Worm (Caenorhabditis elegans) whole organism, mixed stage, embryonic: Measurements from ENCODE around the gene srsx-19.

Experiments
- ceh-39 ChIP-seq: fragments of 150-350 bp; optimal IDR thresholded peaks from 2 replicates; lab custom pipeline; 2014; ENCODE audit warnings: missing biosample characterization, missing genetic modification characterization
- ces-1 ChIP-seq: fragments of 150-350 bp; optimal IDR thresholded peaks from 2 replicates; lab custom pipeline; 2014; ENCODE audit warnings: missing biosample characterization, missing genetic modification reagents, missing genetic modification characterization
- elt-3 ChIP-seq: fragments of 150-350 bp; optimal IDR thresholded peaks from 2 replicates; lab custom pipeline; 2014; ENCODE audit warnings: missing biosample characterization, missing genetic modification characterization
- hlh-1 ChIP-seq: fragments of 150-350 bp; optimal IDR thresholded peaks from 2 replicates; lab custom pipeline; 2014; ENCODE audit warnings: missing biosample characterization, missing genetic modification reagents, missing genetic modification characterization
- lin-13 ChIP-seq: fragments of 150-350 bp; optimal IDR thresholded peaks from 2 replicates; lab custom pipeline; 2014; ENCODE audit warnings: missing biosample characterization, missing genetic modification characterization
- lsy-2 ChIP-seq: fragments of 150-350 bp; optimal IDR thresholded peaks from 2 replicates; lab custom pipeline; 2014; ENCODE audit warnings: missing biosample characterization, missing genetic modification characterization
- mls-2 ChIP-seq: sonication (generic microtip); optimal IDR thresholded peaks from 2 replicates; lab custom pipeline; 2016; ENCODE audit warnings: mild to moderate bottlenecking, missing genetic modification characterization, moderate library complexity, missing compliant biosample characterization
- nhr-237 ChIP-seq: fragments of 150-350 bp; optimal IDR thresholded peaks from 2 replicates; lab custom pipeline; 2014; ENCODE audit warnings: missing biosample characterization, missing genetic modification characterization
- snpc-4 ChIP-seq: fragments of 150-350 bp; optimal IDR thresholded peaks from 2 replicates; lab custom pipeline; 2014; ENCODE audit warnings: missing biosample characterization, missing genetic modification characterization
- unc-62 ChIP-seq: fragments of 150-350 bp; optimal IDR thresholded peaks from 2 replicates; lab custom pipeline; 2014; ENCODE audit warnings: missing biosample characterization, missing genetic modification reagents, missing genetic modification characterization
- ztf-11 ChIP-seq: fragments of 150-350 bp; optimal IDR thresholded peaks from 2 replicates; lab custom pipeline; 2014; ENCODE audit warnings: missing biosample characterization, missing genetic modification characterization

ce11 chrV:13862505-13862904 is 25.0 kb upstream of the srsx-19 start, which contains the start of gene srx-137:
- TF ChIP-seq lsy-2 (tag; lab: Kevin White, UChicago) (no peak), nhr-237 (no peak), mls-2 (tag; lab: Kevin White, UChicago) (no peak), snpc-4 (tag; lab: Kevin White, UChicago) (no peak), ceh-39 (no peak), elt-3 (tag; lab: Kevin White, UChicago) (no peak), ztf-11 (tag; lab: Kevin White, UChicago) (no peak), unc-62 (GFP tag; lab: Kevin White, UChicago) (no peak), hlh-1 (tag; lab: Kevin White, UChicago) (no peak), ces-1 (GFP tag; lab: Kevin White, UChicago) (no peak), lin-13 (tag; lab: Kevin White, UChicago) (no peak)
